Fruit fly (Drosophila melanogaster): ENCODE data around the gene CG12617.

CG12617 gene

DNA sequence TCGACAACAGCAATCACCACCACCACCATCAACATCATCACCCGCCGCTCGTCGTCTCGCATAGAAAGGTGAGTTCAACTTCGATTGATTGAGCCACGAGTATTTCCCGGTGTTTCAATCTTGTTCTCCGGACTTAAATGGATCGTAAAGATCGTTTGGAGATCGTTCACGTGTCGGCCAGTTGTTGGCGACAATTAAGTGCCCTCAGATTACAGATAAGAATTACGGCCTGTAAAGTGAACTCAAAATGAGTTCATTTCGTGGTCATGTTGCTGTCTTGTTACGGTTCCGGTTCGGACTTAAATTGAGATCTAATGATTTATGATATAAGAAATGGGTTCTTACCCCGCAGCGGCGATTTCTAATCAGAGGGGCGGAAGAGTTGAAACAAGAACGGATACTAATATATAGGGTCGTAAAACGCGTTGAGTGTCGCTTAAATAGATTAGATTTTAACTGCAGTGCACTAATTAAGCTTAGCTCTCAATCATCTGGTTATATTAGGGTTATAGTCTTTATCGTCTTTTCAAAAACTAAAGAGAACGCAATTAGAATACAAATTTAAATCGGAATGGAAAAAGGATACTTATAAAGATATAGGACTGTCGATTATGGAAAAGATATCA, 27.6 kb downstream of the CG12617 start:
- TF ChIP-seq CG33017 (tag; optimal IDR thresholded peaks at IDR 0.05) (no peak), CG1620 (GFP tag; optimal IDR thresholded peaks at IDR 0.05) (no peak), Hr96 (GFP tag; optimal IDR thresholded peaks at IDR 0.05) (no peak), cic (GFP tag; optimal IDR thresholded peaks at IDR 0.05) (no peak), toe (GFP tag; optimal IDR thresholded peaks at IDR 0.05) (no peak), kay (GFP tag; ENCODE audit: borderline replicate concordance) (no peak)

DNA sequence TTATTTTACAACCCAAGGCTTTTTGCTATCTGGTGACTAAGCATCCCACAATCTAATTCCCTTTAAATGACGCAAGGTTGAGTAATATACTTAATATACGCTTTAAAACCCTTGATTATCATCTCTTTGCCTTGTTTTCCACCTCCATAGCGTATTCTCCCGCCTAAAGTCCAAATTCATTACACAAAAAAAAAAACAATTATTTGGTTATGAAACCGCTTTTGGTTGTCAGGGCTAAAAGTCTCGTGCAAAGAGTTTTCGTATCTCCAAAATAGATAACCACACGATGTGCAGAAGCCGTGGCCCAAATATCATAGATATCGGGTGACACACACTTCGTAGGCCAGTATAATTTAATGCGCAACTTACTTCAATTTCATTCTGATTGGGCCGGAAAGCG, 30.9 kb downstream of the CG12617 start:
- TF ChIP-seq toe (GFP tag; optimal IDR thresholded peaks at IDR 0.05) (no peak), Crg-1 (GFP tag; optimal IDR thresholded peaks at IDR 0.05) (no peak), CG7101 (tag; optimal IDR thresholded peaks at IDR 0.05) (no peak), CG7045 (GFP tag; optimal IDR thresholded peaks at IDR 0.05) (no peak), CG14711 (tag; optimal IDR thresholded peaks at IDR 0.05) (no peak), Mnt (GFP tag; optimal IDR thresholded peaks at IDR 0.05) (no peak), pad (GFP tag; optimal IDR thresholded peaks at IDR 0.05) (no peak), cnc (optimal IDR thresholded peaks at IDR 0.05) (no peak), ovo (GFP tag; optimal IDR thresholded peaks at IDR 0.05) (no peak), bab1 (GFP tag; optimal IDR thresholded peaks at IDR 0.05) (no peak), CG1620 (GFP tag; optimal IDR thresholded peaks at IDR 0.05) (no peak), CG5204 (GFP tag; optimal IDR thresholded peaks at IDR 0.05) (no peak)

DNA sequence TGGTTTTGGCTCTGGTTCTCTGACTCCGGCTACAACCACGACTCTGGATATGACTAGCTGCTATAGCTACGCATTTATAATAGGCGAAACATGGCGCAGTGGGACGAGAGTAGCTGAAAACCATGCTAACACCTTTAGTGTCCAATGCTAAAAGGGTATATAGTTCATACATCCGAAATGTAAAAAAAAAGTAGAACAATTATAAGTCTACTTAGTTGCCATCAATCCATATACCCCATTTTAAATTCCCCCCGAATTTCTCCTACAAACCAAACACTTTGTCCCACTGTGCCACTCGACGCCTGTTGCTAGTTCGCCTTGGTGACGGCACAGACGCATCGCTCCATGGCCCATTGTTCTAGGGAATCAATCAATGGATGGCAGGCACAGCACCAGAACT, 31.8 kb downstream of the CG12617 start:
- TF ChIP-seq CG14711 (tag; optimal IDR thresholded peaks at IDR 0.05) = no peak
- no peak for TF ChIP-seq tj (GFP tag; optimal IDR thresholded peaks at IDR 0.05)
- TF ChIP-seq CG12768 (GFP tag; optimal IDR thresholded peaks at IDR 0.05) = no peak
- TF ChIP-seq ovo (GFP tag; optimal IDR thresholded peaks at IDR 0.05) = no peak
- no peak for TF ChIP-seq CG1620 (GFP tag; optimal IDR thresholded peaks at IDR 0.05)
- TF ChIP-seq cic (GFP tag; optimal IDR thresholded peaks at IDR 0.05) = no peak
- no peak for TF ChIP-seq bab1 (GFP tag; optimal IDR thresholded peaks at IDR 0.05)
- no peak for TF ChIP-seq kay (GFP tag; ENCODE audit: borderline replicate concordance)
- no peak for TF ChIP-seq cnc (optimal IDR thresholded peaks at IDR 0.05)
- no peak for TF ChIP-seq Clk (GFP tag; optimal IDR thresholded peaks at IDR 0.05)
- no peak for TF ChIP-seq toe (GFP tag; optimal IDR thresholded peaks at IDR 0.05)
- TF ChIP-seq CG7045 (GFP tag; optimal IDR thresholded peaks at IDR 0.05) = no peak

DNA sequence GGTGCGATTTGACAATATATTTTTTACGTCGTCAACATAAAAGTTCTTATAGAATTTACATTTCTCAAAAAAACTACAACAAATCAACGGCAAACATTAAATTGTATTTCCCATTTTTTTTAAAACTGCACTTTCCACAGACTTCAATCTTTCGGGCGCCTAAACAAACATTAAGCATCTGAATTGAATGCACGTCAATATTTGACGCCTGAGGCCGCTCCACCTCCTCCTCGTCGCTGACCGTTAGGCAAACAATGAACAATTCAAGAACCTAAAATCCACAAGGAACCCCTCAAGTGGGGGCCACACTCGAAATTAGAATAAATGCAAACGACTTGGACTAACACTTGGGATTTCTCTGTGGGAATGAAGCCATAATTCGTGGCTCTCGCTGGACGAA, 32.9 kb downstream of the CG12617 start:
- TF ChIP-seq CG12768 (GFP tag; optimal IDR thresholded peaks at IDR 0.05) (no peak), cic (GFP tag; optimal IDR thresholded peaks at IDR 0.05) (no peak), CG7045 (GFP tag; optimal IDR thresholded peaks at IDR 0.05) (no peak), pad (GFP tag; optimal IDR thresholded peaks at IDR 0.05) (no peak), Clk (GFP tag; optimal IDR thresholded peaks at IDR 0.05) (no peak), CG33017 (tag; optimal IDR thresholded peaks at IDR 0.05) (no peak), bab1 (GFP tag; optimal IDR thresholded peaks at IDR 0.05) (no peak), toe (GFP tag; optimal IDR thresholded peaks at IDR 0.05) (no peak), cnc (optimal IDR thresholded peaks at IDR 0.05) (no peak), CG1620 (GFP tag; optimal IDR thresholded peaks at IDR 0.05) (no peak), Crg-1 (GFP tag; optimal IDR thresholded peaks at IDR 0.05) (no peak), Mnt (GFP tag; optimal IDR thresholded peaks at IDR 0.05) (no peak), kay (GFP tag; ENCODE audit: borderline replicate concordance) (no peak), CG7101 (tag; optimal IDR thresholded peaks at IDR 0.05) (no peak), CG14711 (tag; optimal IDR thresholded peaks at IDR 0.05) (no peak), tj (GFP tag; optimal IDR thresholded peaks at IDR 0.05) (no peak), CG5204 (GFP tag; optimal IDR thresholded peaks at IDR 0.05) (no peak)

DNA sequence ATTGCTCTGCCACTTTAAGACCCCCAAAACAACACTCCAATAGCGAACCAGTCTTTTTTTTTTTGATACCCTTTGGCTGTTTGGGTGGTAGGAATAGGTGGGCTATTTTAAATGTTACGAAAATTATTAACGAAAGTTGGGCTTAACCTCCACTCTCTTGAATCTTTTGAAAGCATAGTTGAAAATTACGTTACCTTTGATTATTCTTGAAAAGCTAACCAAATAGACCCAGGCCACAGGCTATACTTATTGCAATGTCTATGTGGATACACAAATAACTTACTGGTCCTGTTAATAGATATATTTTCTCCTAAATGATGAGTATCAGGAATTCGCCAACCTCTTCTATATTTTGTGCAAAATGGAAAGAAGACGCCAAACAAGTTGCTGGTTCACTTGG, 33.5 kb downstream of the CG12617 start:
- TF ChIP-seq CG33017 (tag; optimal IDR thresholded peaks at IDR 0.05) = no peak
- TF ChIP-seq toe (GFP tag; optimal IDR thresholded peaks at IDR 0.05) = no peak
- no peak for TF ChIP-seq CG11617 (GFP tag; optimal IDR thresholded peaks at IDR 0.05)
- no peak for TF ChIP-seq CG12768 (GFP tag; optimal IDR thresholded peaks at IDR 0.05)
- TF ChIP-seq cnc (optimal IDR thresholded peaks at IDR 0.05) = no peak
- no peak for TF ChIP-seq CG7045 (GFP tag; optimal IDR thresholded peaks at IDR 0.05)
- TF ChIP-seq Hr96 (GFP tag; optimal IDR thresholded peaks at IDR 0.05) = no peak
- no peak for TF ChIP-seq tj (GFP tag; optimal IDR thresholded peaks at IDR 0.05)
- no peak for TF ChIP-seq CG1620 (GFP tag; optimal IDR thresholded peaks at IDR 0.05)
- TF ChIP-seq Crg-1 (GFP tag; optimal IDR thresholded peaks at IDR 0.05) = no peak
- TF ChIP-seq Clk (GFP tag; optimal IDR thresholded peaks at IDR 0.05) = no peak

DNA sequence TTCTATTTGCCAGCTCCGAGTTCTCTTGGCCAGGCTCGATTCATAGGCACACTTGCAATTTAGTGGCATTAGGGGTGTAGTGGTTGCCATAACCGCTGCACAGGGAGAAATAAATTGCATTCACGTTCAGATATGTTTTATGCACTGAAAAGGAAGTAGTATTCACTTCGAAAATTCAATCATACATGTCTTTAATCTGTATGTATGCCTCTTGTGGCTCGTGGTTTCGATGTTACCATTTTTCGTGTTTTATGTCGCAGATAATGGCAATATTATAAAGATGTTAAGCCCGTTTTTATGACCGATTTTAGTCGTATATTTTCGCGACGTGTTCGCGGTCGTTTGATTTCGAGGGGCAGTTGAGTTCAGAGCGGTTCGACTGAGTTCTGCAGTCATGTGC, 34.1 kb downstream of the CG12617 start:
- TF ChIP-seq bab1 (GFP tag; optimal IDR thresholded peaks at IDR 0.05) (no peak), CG11617 (GFP tag; optimal IDR thresholded peaks at IDR 0.05) (no peak), CG7101 (tag; optimal IDR thresholded peaks at IDR 0.05) (no peak), Crg-1 (GFP tag; optimal IDR thresholded peaks at IDR 0.05) (no peak), cnc (optimal IDR thresholded peaks at IDR 0.05) (no peak), tj (GFP tag; optimal IDR thresholded peaks at IDR 0.05) (no peak), Clk (GFP tag; optimal IDR thresholded peaks at IDR 0.05) (no peak), CG12768 (GFP tag; optimal IDR thresholded peaks at IDR 0.05) (no peak), CG5204 (GFP tag; optimal IDR thresholded peaks at IDR 0.05) (no peak)

DNA sequence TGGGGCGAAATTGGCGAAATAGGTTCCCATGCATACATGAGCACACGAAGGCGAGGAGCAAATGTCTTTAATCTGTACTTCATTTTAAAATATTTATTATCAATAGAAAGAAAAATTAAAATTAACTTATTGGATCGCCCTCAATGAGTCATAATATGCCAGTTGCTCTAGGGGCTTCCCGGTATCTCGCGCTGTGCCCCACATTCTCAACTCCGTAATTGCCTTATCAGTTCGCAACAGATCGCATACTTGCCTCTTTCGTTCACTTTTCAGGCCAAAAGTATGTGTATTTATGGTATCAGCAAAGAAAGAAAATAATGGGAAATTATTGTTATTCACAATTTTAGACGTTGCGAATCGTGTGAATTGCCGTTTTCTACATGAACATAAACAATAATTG, 35.1 kb downstream of the CG12617 start:
- TF ChIP-seq Clk (GFP tag; optimal IDR thresholded peaks at IDR 0.05) (no peak), CG7045 (GFP tag; optimal IDR thresholded peaks at IDR 0.05) (no peak), CG5204 (GFP tag; optimal IDR thresholded peaks at IDR 0.05) (no peak), CG1620 (GFP tag; optimal IDR thresholded peaks at IDR 0.05) (no peak), CG11617 (GFP tag; optimal IDR thresholded peaks at IDR 0.05) (no peak), Crg-1 (GFP tag; optimal IDR thresholded peaks at IDR 0.05) (no peak), kay (GFP tag; ENCODE audit: borderline replicate concordance) (no peak), Mnt (GFP tag; optimal IDR thresholded peaks at IDR 0.05) (no peak), bab1 (GFP tag; optimal IDR thresholded peaks at IDR 0.05) (no peak)
